Worm (Caenorhabditis elegans): Measurements from ENCODE around the gene K08B12.3.

Gene K08B12.3

DNA sequence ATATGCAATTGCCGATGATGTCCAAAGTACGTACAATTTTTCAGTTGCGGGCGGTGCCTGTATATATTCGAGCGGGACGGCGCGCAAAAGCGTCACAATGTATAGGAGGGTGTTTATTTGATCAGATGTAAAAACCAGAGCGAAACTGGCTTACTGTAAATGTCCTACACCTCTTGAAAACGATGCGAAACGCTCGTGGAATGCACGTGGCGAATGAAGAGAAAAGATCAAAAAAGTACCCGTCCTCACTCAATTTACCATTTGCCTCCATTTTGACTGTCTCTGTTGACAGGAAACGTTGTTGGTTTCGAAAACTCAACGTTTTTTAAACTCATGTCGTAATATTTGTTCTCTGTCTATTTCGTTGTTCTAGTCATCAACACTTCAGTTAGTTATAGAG lies 5.8 kb downstream of the K08B12.3 start (continued):
- TF ChIP-seq ceh-82 (tag; optimal IDR thresholded peaks at IDR 0.05) (no peak), mxl-2 (GFP tag; conservative IDR thresholded peaks at IDR 0.05) (peak; percentile 95), nhr-48 (tag; optimal IDR thresholded peaks at IDR 0.05) (peak; percentile 97), ztf-7 (tag; optimal IDR thresholded peaks at IDR 0.05) (no peak), ceh-32 (tag; optimal IDR thresholded peaks at IDR 0.05; ENCODE audit: poor library complexity) (no peak), lin-39 (tag; optimal IDR thresholded peaks at IDR 0.05) (no peak), ctbp-1 (GFP tag; IDR thresholded peaks at IDR 0.05) (no peak), lir-3 (tag; optimal IDR thresholded peaks at IDR 0.05) (no peak), T26A8.4 (GFP tag; IDR thresholded peaks at IDR 0.05) (peak; percentile 37; the same call in 1 of the 2 replicates), tag-97 (GFP tag; IDR thresholded peaks at IDR 0.05) (no peak), F49E8.2 (tag; optimal IDR thresholded peaks at IDR 0.05; ENCODE audit: borderline replicate concordance) (no peak), fos-1 (tag; optimal IDR thresholded peaks at IDR 0.05) (no peak), ceh-62 (tag; optimal IDR thresholded peaks at IDR 0.05) (no peak), nhr-28 (tag; optimal IDR thresholded peaks at IDR 0.05) (peak; percentile 46), lin-13 (GFP tag; optimal IDR thresholded peaks at IDR 0.05) (no peak), Y105C5A.15 (GFP tag; IDR thresholded peaks at IDR 0.05) (no peak), nhr-102 (tag; optimal IDR thresholded peaks at IDR 0.05) (peak; percentile 28), aha-1 (tag) (no peak), cey-2 (tag; optimal IDR thresholded peaks at IDR 0.05; ENCODE audit: borderline replicate concordance, insufficient read depth) (no peak), mep-1 (tag; optimal IDR thresholded peaks at IDR 0.05) (peak; percentile 26), mes-2 (tag; optimal IDR thresholded peaks at IDR 0.05; ENCODE audit: poor library complexity, severe bottlenecking) (peak; percentile 11), mdt-29 (GFP tag; IDR thresholded peaks at IDR 0.05) (no peak), dmd-6 (GFP tag; IDR thresholded peaks at IDR 0.05) (peak; percentile 97), mxl-3 (GFP tag; optimal IDR thresholded peaks at IDR 0.05) (peak; percentile 75), php-3 (GFP tag; IDR thresholded peaks at IDR 0.05) (no peak), F44E2.7 (GFP tag; IDR thresholded peaks at IDR 0.05) (no peak), sdz-12 (GFP tag; optimal IDR thresholded peaks at IDR 0.05) (no peak), dmd-8 (GFP tag; IDR thresholded peaks at IDR 0.05) (no peak), zfp-2 (tag; optimal IDR thresholded peaks at IDR 0.05) (no peak), daf-19 (GFP tag; conservative IDR thresholded peaks at IDR 0.05) (no peak), saeg-2 (GFP tag; IDR thresholded peaks at IDR 0.05) (no peak), tra-1 (GFP tag; IDR thresholded peaks at IDR 0.05) (peak; percentile 35; the same call in 1 of the 2 replicates), ces-1 (GFP tag; optimal IDR thresholded peaks at IDR 0.05) (no peak), skn-1 (tag; optimal IDR thresholded peaks at IDR 0.05) (no peak), dmd-9 (GFP tag; IDR thresholded peaks at IDR 0.05) (no peak), madf-9 (GFP tag; conservative IDR thresholded peaks at IDR 0.05) (no peak), lin-1 (GFP tag; IDR thresholded peaks at IDR 0.05) (no peak), fkh-10 (GFP tag; optimal IDR thresholded peaks at IDR 0.05) (no peak), zip-2 (tag; optimal IDR thresholded peaks at IDR 0.05) (no peak), ZK546.5 (tag; optimal IDR thresholded peaks at IDR 0.05) (no peak), R02D3.7 (tag; optimal IDR thresholded peaks at IDR 0.05) (no peak), attf-4 (tag; optimal IDR thresholded peaks at IDR 0.05) (no peak), dve-1 (tag; optimal IDR thresholded peaks at IDR 0.05; ENCODE audit: insufficient read depth) (peak; percentile 76), snpc-1.2 (GFP tag; IDR thresholded peaks at IDR 0.05) (no peak), pha-4 (GFP tag; IDR thresholded peaks at IDR 0.05) (peak; percentile 63; the same call in 1 of the 2 replicates), pha-4 (tag; optimal IDR thresholded peaks at IDR 0.05) (peak; percentile 78), hmg-1.1 (GFP tag; IDR thresholded peaks at IDR 0.05) (no peak), ztf-11 (tag; optimal IDR thresholded peaks at IDR 0.05) (no peak), gei-8 (GFP tag; optimal IDR thresholded peaks at IDR 0.05) (peak; percentile 22), unc-39 (tag; optimal IDR thresholded peaks at IDR 0.05) (no peak), rbr-2 (tag; optimal IDR thresholded peaks at IDR 0.05) (no peak), F37D6.2 (tag; optimal IDR thresholded peaks at IDR 0.05) (no peak), madf-5 (GFP tag; IDR thresholded peaks at IDR 0.05) (no peak)
